Worm (Caenorhabditis elegans) whole organism, young adult: Measurements from ENCODE around the gene odr-8.

Source experiments
- C06A6.2 ChIP-seq: fragments of 200-800 bp; sonication (Bioruptor generic); conservative IDR thresholded peaks from 2 replicates; pipeline ENCODE4 v1.3.6; 2022; ENCODE audit warnings: missing genetic modification characterization, missing compliant biosample characterization
- Y67H2A.10 ChIP-seq: fragments of 200-800 bp; sonication (Bioruptor generic); conservative IDR thresholded peaks from 2 replicates; pipeline ENCODE4 v1.3.6; 2022; ENCODE audit warnings: missing genetic modification reagents, missing genetic modification characterization, missing compliant biosample characterization
- efl-1 ChIP-seq: fragments of 150-350 bp; optimal IDR thresholded peaks from 2 replicates; lab custom pipeline; 2014; ENCODE audit warnings: missing biosample characterization, missing genetic modification reagents, missing genetic modification characterization
- ets-4 ChIP-seq: fragments of 200-800 bp; sonication (Bioruptor generic); optimal IDR thresholded peaks from 2 replicates; lab custom pipeline; 2018; ENCODE audit warnings: mild to moderate bottlenecking, missing genetic modification characterization, missing compliant biosample characterization
- fkh-3 ChIP-seq: sonication (generic microtip); optimal IDR thresholded peaks from 2 replicates; lab custom pipeline; 2016; ENCODE audit warnings: mild to moderate bottlenecking, missing genetic modification characterization, missing compliant biosample characterization
- zim-3 ChIP-seq: sonication (generic microtip); optimal IDR thresholded peaks from 2 replicates; lab custom pipeline; 2017; ENCODE audit warnings: mild to moderate bottlenecking, missing genetic modification characterization, moderate library complexity, missing compliant biosample characterization

ce11 chrIV:6605863-6606262 is 23.4 kb upstream of the odr-8 start, which contains the start of gene nstp-2:
- TF ChIP-seq fkh-3 (no peak), zim-3 (tag; lab: Kevin White, UChicago) (no peak), efl-1 (no peak), Y67H2A.10 (GFP tag; lab: Robert Waterston, UW) (no peak), ets-4 (GFP tag; lab: Kevin White, UChicago) (no peak), C06A6.2 (no peak)
